Worm (Caenorhabditis elegans): Measurements from ENCODE around the gene T28C12.2.

Gene T28C12.2

ce11 chrV:6349597-6349996 is 20.6 kb downstream of the T28C12.2 start:
- TF ChIP-seq him-1 (tag; optimal IDR thresholded peaks at IDR 0.05), result no peak
- TF ChIP-seq dao-5 (tag; optimal IDR thresholded peaks at IDR 0.05), result no peak
- no peak for TF ChIP-seq W03F9.2 (tag; optimal IDR thresholded peaks at IDR 0.05)

ce11 chrV:6350109-6350508 is 21.1 kb downstream of the T28C12.2 start:
- TF ChIP-seq W03F9.2 (tag; optimal IDR thresholded peaks at IDR 0.05) (no peak), him-1 (tag; optimal IDR thresholded peaks at IDR 0.05) (peak; percentile 64)

ce11 chrV:6351122-6351521 is 22.1 kb downstream of the T28C12.2 start:
- TF ChIP-seq W03F9.2 (tag; optimal IDR thresholded peaks at IDR 0.05), result no peak
- no peak for TF ChIP-seq dao-5 (tag; optimal IDR thresholded peaks at IDR 0.05)
- TF ChIP-seq him-1 (tag; optimal IDR thresholded peaks at IDR 0.05), result no peak

- no peak for TF ChIP-seq him-1 (tag; optimal IDR thresholded peaks at IDR 0.05)
Measured at ce11 chrV:6352350-6352749, 23.4 kb downstream of the T28C12.2 start.

- TF ChIP-seq W03F9.2 (tag; optimal IDR thresholded peaks at IDR 0.05) (no peak), him-1 (tag; optimal IDR thresholded peaks at IDR 0.05) (no peak), dao-5 (tag; optimal IDR thresholded peaks at IDR 0.05) (no peak)
Measured at ce11 chrV:6353182-6353780, 24.3 kb downstream of the T28C12.2 start.

- TF ChIP-seq dao-5 (tag; optimal IDR thresholded peaks at IDR 0.05) (no peak), W03F9.2 (tag; optimal IDR thresholded peaks at IDR 0.05) (no peak), him-1 (tag; optimal IDR thresholded peaks at IDR 0.05) (no peak)
Measured at ce11 chrV:6354202-6354601, 25.2 kb downstream of the T28C12.2 start.

- TF ChIP-seq W03F9.2 (tag; optimal IDR thresholded peaks at IDR 0.05), result no peak
- TF ChIP-seq him-1 (tag; optimal IDR thresholded peaks at IDR 0.05), result no peak
- no peak for TF ChIP-seq dao-5 (tag; optimal IDR thresholded peaks at IDR 0.05)
Measured at ce11 chrV:6354786-6355185, 25.8 kb downstream of the T28C12.2 start.

- TF ChIP-seq W03F9.2 (tag; optimal IDR thresholded peaks at IDR 0.05) (no peak), him-1 (tag; optimal IDR thresholded peaks at IDR 0.05) (no peak), dao-5 (tag; optimal IDR thresholded peaks at IDR 0.05) (no peak)
Measured at ce11 chrV:6355412-6355811, 26.4 kb downstream of the T28C12.2 start.

- TF ChIP-seq W03F9.2 (tag; optimal IDR thresholded peaks at IDR 0.05), result no peak
- no peak for TF ChIP-seq him-1 (tag; optimal IDR thresholded peaks at IDR 0.05)
- no peak for TF ChIP-seq dao-5 (tag; optimal IDR thresholded peaks at IDR 0.05)
Measured at ce11 chrV:6355975-6356441, 27.0 kb downstream of the T28C12.2 start, which contains the start of gene bcl-11. Gene bcl-11 (plus strand): TSS chrV:6356025.

ce11 chrV:6357236-6357635 is 28.2 kb downstream of the T28C12.2 start:
- TF ChIP-seq W03F9.2 (tag; optimal IDR thresholded peaks at IDR 0.05) (no peak), dao-5 (tag; optimal IDR thresholded peaks at IDR 0.05) (no peak), him-1 (tag; optimal IDR thresholded peaks at IDR 0.05) (no peak)

- TF ChIP-seq dao-5 (tag; optimal IDR thresholded peaks at IDR 0.05), result no peak
- no peak for TF ChIP-seq him-1 (tag; optimal IDR thresholded peaks at IDR 0.05)
- no peak for TF ChIP-seq W03F9.2 (tag; optimal IDR thresholded peaks at IDR 0.05)
Measured at ce11 chrV:6358709-6359108, 29.7 kb downstream of the T28C12.2 start.

ce11 chrV:6359522-6359921 is 30.5 kb downstream of the T28C12.2 start:
- TF ChIP-seq him-1 (tag; optimal IDR thresholded peaks at IDR 0.05), result no peak
- TF ChIP-seq W03F9.2 (tag; optimal IDR thresholded peaks at IDR 0.05), result no peak
- TF ChIP-seq dao-5 (tag; optimal IDR thresholded peaks at IDR 0.05), result no peak

ce11 chrV:6361688-6362087 is 32.7 kb downstream of the T28C12.2 start:
- TF ChIP-seq dao-5 (tag; optimal IDR thresholded peaks at IDR 0.05), result no peak
- no peak for TF ChIP-seq W03F9.2 (tag; optimal IDR thresholded peaks at IDR 0.05)
- TF ChIP-seq him-1 (tag; optimal IDR thresholded peaks at IDR 0.05), result no peak

- TF ChIP-seq W03F9.2 (tag; optimal IDR thresholded peaks at IDR 0.05) (no peak), dao-5 (tag; optimal IDR thresholded peaks at IDR 0.05) (no peak), him-1 (tag; optimal IDR thresholded peaks at IDR 0.05) (no peak)
Measured at ce11 chrV:6364806-6365205, 35.8 kb downstream of the T28C12.2 start.

ce11 chrV:6365597-6365996 is 36.6 kb downstream of the T28C12.2 start, which contains the start of gene cest-33:
Gene cest-33 (minus strand): TSS chrV:6365671.
- no peak for TF ChIP-seq dao-5 (tag; optimal IDR thresholded peaks at IDR 0.05)
- no peak for TF ChIP-seq W03F9.2 (tag; optimal IDR thresholded peaks at IDR 0.05)
- TF ChIP-seq him-1 (tag; optimal IDR thresholded peaks at IDR 0.05), result no peak
